Worm (Caenorhabditis elegans) whole organism, L4 larva: ENCODE data around the gene ttr-36.
A peak's percentile ranks its signal among the peaks of the same experiment; 100 is the strongest.

Experiments
- F26F4.8 ChIP-seq: fragments of 200-800 bp; sonication (Bioruptor generic); conservative IDR thresholded peaks from 2 replicates; pipeline ENCODE4 v1.3.6; 2022; ENCODE audit warnings: missing genetic modification characterization, missing compliant biosample characterization
- F49E8.2 ChIP-seq: sonication (generic microtip); optimal IDR thresholded peaks from 2 replicates; lab custom pipeline; 2016; ENCODE audit warnings: missing compliant biosample characterization, mild to moderate bottlenecking, missing genetic modification characterization, borderline replicate concordance
- R02D3.7 ChIP-seq: fragments of 150-350 bp; sonication (generic microtip); optimal IDR thresholded peaks from 3 replicates; lab custom pipeline; 2014; ENCODE audit warnings: missing biosample characterization, missing genetic modification characterization
- Y5F2A.4 ChIP-seq: fragments of 200-800 bp; sonication (Bioruptor generic); optimal IDR thresholded peaks from 2 replicates; lab custom pipeline; 2018; ENCODE audit warnings: mild to moderate bottlenecking, missing genetic modification characterization, missing compliant biosample characterization
- ZK337.2 ChIP-seq: fragments of 200-800 bp; sonication (Bioruptor generic); IDR thresholded peaks from 2 replicates; pipeline ENCODE4 v1.3.6; 2022; ENCODE audit warnings: missing genetic modification reagents, missing genetic modification characterization, missing compliant biosample characterization
- aha-1 ChIP-seq: fragments of 150-350 bp; peaks from one replicate; lab custom pipeline; 2014; ENCODE audit warnings: missing biosample characterization, missing genetic modification characterization
- arid-1 ChIP-seq: fragments of 200-800 bp; sonication (Bioruptor generic); conservative IDR thresholded peaks from 2 replicates; pipeline ENCODE4 v1.3.6; 2022; ENCODE audit warnings: missing genetic modification reagents, missing genetic modification characterization, missing compliant biosample characterization
- ceh-28 ChIP-seq: fragments of 150-350 bp; optimal IDR thresholded peaks from 2 replicates; lab custom pipeline; 2014; ENCODE audit warnings: missing biosample characterization, missing genetic modification reagents, missing genetic modification characterization
- ceh-44 ChIP-seq: fragments of 200-800 bp; sonication (Bioruptor generic); IDR thresholded peaks from 2 replicates; pipeline ENCODE4 v1.3.6; 2022; ENCODE audit warnings: missing genetic modification reagents, missing genetic modification characterization, missing compliant biosample characterization
- daf-12 ChIP-seq: fragments of 150-350 bp; optimal IDR thresholded peaks from 2 replicates; lab custom pipeline; 2014; ENCODE audit warnings: missing biosample characterization, missing genetic modification reagents, missing genetic modification characterization
- daf-16 ChIP-seq, 3 experiments: sonication (generic microtip); optimal IDR thresholded peaks; 2 replicates each; lab custom pipeline; 2016 to 2017; ENCODE audit warnings: missing genetic modification characterization in 3 of 3, missing genetic modification reagents in 3 of 3, mild to moderate bottlenecking in 2 of 3, missing compliant biosample characterization in 2 of 3, missing biosample characterization in 1 of 3, moderate library complexity in 1 of 3
- dmd-6 ChIP-seq: fragments of 200-800 bp; sonication (Bioruptor generic); IDR thresholded peaks from 2 replicates; pipeline ENCODE4 v1.3.6; 2022; ENCODE audit warnings: missing genetic modification reagents, missing genetic modification characterization, missing compliant biosample characterization
- dve-1 ChIP-seq: sonication (generic microtip); optimal IDR thresholded peaks from 2 replicates; lab custom pipeline; 2017; ENCODE audit warnings: antibody characterized with exemption, mild to moderate bottlenecking, missing genetic modification characterization, missing compliant biosample characterization; ENCODE audit not compliant: insufficient read depth
- fkh-10 ChIP-seq: fragments of 150-350 bp; optimal IDR thresholded peaks from 2 replicates; lab custom pipeline; 2014; ENCODE audit warnings: missing biosample characterization, missing genetic modification reagents, missing genetic modification characterization
- hif-1 ChIP-seq, 2 experiments: sonication (generic microtip); optimal IDR thresholded peaks; 2 replicates each; lab custom pipeline; 2016 to 2017; ENCODE audit warnings: missing compliant biosample characterization in 2 of 2, missing genetic modification characterization in 2 of 2, missing genetic modification reagents in 2 of 2, missing genotype in 2 of 2, mild to moderate bottlenecking in 1 of 2
- hlh-11 ChIP-seq: fragments of 200-800 bp; sonication (Bioruptor generic); optimal IDR thresholded peaks from 2 replicates; lab custom pipeline; 2018; ENCODE audit warnings: mild to moderate bottlenecking, missing genetic modification characterization, missing compliant biosample characterization
- hlh-30 ChIP-seq: sonication (generic microtip); optimal IDR thresholded peaks from 2 replicates; lab custom pipeline; 2017; ENCODE audit warnings: antibody characterized with exemption, mild to moderate bottlenecking, missing genetic modification characterization, missing compliant biosample characterization; ENCODE audit not compliant: insufficient read depth
- hmg-1.1 ChIP-seq: fragments of 200-800 bp; sonication (Bioruptor generic); IDR thresholded peaks from 2 replicates; pipeline ENCODE4 v1.3.6; 2022; ENCODE audit warnings: missing genetic modification reagents, missing genetic modification characterization, missing compliant biosample characterization
- lim-7 ChIP-seq: fragments of 200-800 bp; sonication (Bioruptor generic); IDR thresholded peaks from 2 replicates; pipeline ENCODE4 v1.3.6; 2022; ENCODE audit warnings: missing genetic modification characterization, missing compliant biosample characterization
- lin-1 ChIP-seq: fragments of 200-800 bp; sonication (Bioruptor generic); IDR thresholded peaks from 2 replicates; pipeline ENCODE4 v1.3.6; 2022; ENCODE audit warnings: missing genetic modification reagents, missing genetic modification characterization, missing compliant biosample characterization
- lin-38 ChIP-seq: fragments of 200-800 bp; sonication (Bioruptor generic); IDR thresholded peaks from 2 replicates; pipeline ENCODE4 v1.3.6; 2022; ENCODE audit warnings: missing genetic modification reagents, missing genetic modification characterization, missing compliant biosample characterization
- lin-39 ChIP-seq: fragments of 150-350 bp; optimal IDR thresholded peaks from 2 replicates; lab custom pipeline; 2014; ENCODE audit warnings: missing biosample characterization, missing genetic modification reagents, missing genetic modification characterization
- lir-3 ChIP-seq: sonication (generic microtip); optimal IDR thresholded peaks from 2 replicates; lab custom pipeline; 2016; ENCODE audit warnings: mild to moderate bottlenecking, missing genetic modification characterization, missing compliant biosample characterization
- lsy-2 ChIP-seq, 2 experiments: fragments of 150-350 bp in 1 of 2; sonication (generic microtip) in 1 of 2; optimal IDR thresholded peaks; 2 replicates each; lab custom pipeline; 2014 to 2017; ENCODE audit warnings: missing biosample characterization in 2 of 2, missing genetic modification characterization in 2 of 2
- mdl-1 ChIP-seq, 2 experiments: fragments of 150-350 bp in 1 of 2; sonication (generic microtip) in 1 of 2; optimal IDR thresholded peaks; 2 replicates each; lab custom pipeline; 2014 to 2017; ENCODE audit warnings: missing biosample characterization in 2 of 2, missing genetic modification characterization in 2 of 2
- mep-1 ChIP-seq: fragments of 150-350 bp; sonication (generic microtip); optimal IDR thresholded peaks from 3 replicates; lab custom pipeline; 2014; ENCODE audit warnings: missing biosample characterization, missing genetic modification characterization
- nhr-10 ChIP-seq: fragments of 150-350 bp; optimal IDR thresholded peaks from 2 replicates; lab custom pipeline; 2014; ENCODE audit warnings: missing biosample characterization, missing genetic modification characterization
- nhr-102 ChIP-seq: sonication (generic microtip); optimal IDR thresholded peaks from 2 replicates; lab custom pipeline; 2016; ENCODE audit warnings: mild to moderate bottlenecking, missing genetic modification characterization, moderate library complexity, missing compliant biosample characterization
- nhr-111 ChIP-seq: fragments of 200-800 bp; sonication (Bioruptor generic); optimal IDR thresholded peaks from 2 replicates; lab custom pipeline; 2018; ENCODE audit warnings: mild to moderate bottlenecking, missing genetic modification characterization, missing compliant biosample characterization
- nhr-28 ChIP-seq: fragments of 150-350 bp; optimal IDR thresholded peaks from 2 replicates; lab custom pipeline; 2014; ENCODE audit warnings: missing biosample characterization, missing genetic modification characterization
- nhr-6 ChIP-seq: fragments of 150-350 bp; optimal IDR thresholded peaks from 2 replicates; lab custom pipeline; 2014; ENCODE audit warnings: missing biosample characterization, missing genetic modification characterization
- nhr-77 ChIP-seq: fragments of 150-350 bp; optimal IDR thresholded peaks from 2 replicates; lab custom pipeline; 2014; ENCODE audit warnings: missing biosample characterization, missing genetic modification characterization
- pha-4 ChIP-seq, 2 experiments: fragments of 150-350 bp in 1 of 2; fragments of 200-800 bp in 1 of 2; sonication (Bioruptor generic) in 1 of 2; IDR thresholded peaks in 1 of 2; optimal IDR thresholded peaks in 1 of 2; 2 replicates each; pipeline versions ENCODE4 v1.3.6 to Lab custom; 2014 to 2022; ENCODE audit warnings: missing genetic modification characterization in 2 of 2, missing genetic modification reagents in 2 of 2, missing biosample characterization in 1 of 2, missing compliant biosample characterization in 1 of 2
- pqm-1 ChIP-seq: sonication (generic microtip); optimal IDR thresholded peaks from 2 replicates; lab custom pipeline; 2017; ENCODE audit warnings: missing biosample characterization, missing genetic modification characterization
- rbr-2 ChIP-seq: sonication (generic microtip); optimal IDR thresholded peaks from 2 replicates; lab custom pipeline; 2016; ENCODE audit warnings: missing genotype, missing genetic modification characterization, missing compliant biosample characterization
- saeg-2 ChIP-seq: fragments of 200-800 bp; sonication (Bioruptor generic); IDR thresholded peaks from 2 replicates; pipeline ENCODE4 v1.3.6; 2022; ENCODE audit warnings: missing genetic modification reagents, missing genetic modification characterization, missing compliant biosample characterization
- set-16 ChIP-seq: fragments of 200-800 bp; sonication (Bioruptor generic); IDR thresholded peaks from 2 replicates; pipeline ENCODE4 v1.3.6; 2022; ENCODE audit warnings: missing genetic modification reagents, missing genetic modification characterization, missing compliant biosample characterization
- skn-1 ChIP-seq: fragments of 150-350 bp; optimal IDR thresholded peaks from 2 replicates; lab custom pipeline; 2014; ENCODE audit warnings: missing biosample characterization, missing genetic modification characterization
- snpc-1.2 ChIP-seq: fragments of 200-800 bp; sonication (Bioruptor generic); IDR thresholded peaks from 2 replicates; pipeline ENCODE4 v1.3.6; 2022; ENCODE audit warnings: missing genetic modification reagents, missing genetic modification characterization, missing compliant biosample characterization
- snpc-4 ChIP-seq: fragments of 150-350 bp; optimal IDR thresholded peaks from 2 replicates; lab custom pipeline; 2014; ENCODE audit warnings: missing biosample characterization, missing genetic modification characterization
- spr-1 ChIP-seq: sonication (generic microtip); optimal IDR thresholded peaks from 2 replicates; lab custom pipeline; 2016; ENCODE audit warnings: mild to moderate bottlenecking, missing genetic modification characterization, missing compliant biosample characterization
- unc-130 ChIP-seq: sonication (generic microtip); optimal IDR thresholded peaks from 2 replicates; lab custom pipeline; 2016; ENCODE audit warnings: missing genetic modification reagents, missing genetic modification characterization, missing compliant biosample characterization
- unc-62 ChIP-seq, 3 experiments: fragments of 150-350 bp in 1 of 3; sonication (generic microtip); optimal IDR thresholded peaks in 2 of 3; peaks in 1 of 3; 1 replicate in 1 of 3; 2 replicates in 2 of 3; lab custom pipeline; 2014 to 2017; ENCODE audit warnings: missing biosample characterization in 3 of 3, missing genetic modification characterization in 3 of 3, missing genetic modification reagents in 3 of 3, missing genotype in 1 of 3
- vab-7 ChIP-seq: fragments of 200-800 bp; sonication (Bioruptor generic); IDR thresholded peaks from 2 replicates; pipeline ENCODE4 v1.3.6; 2022; ENCODE audit warnings: missing genetic modification reagents, missing genetic modification characterization, missing compliant biosample characterization
- zag-1 ChIP-seq: fragments of 150-350 bp; optimal IDR thresholded peaks from 2 replicates; lab custom pipeline; 2014; ENCODE audit warnings: missing biosample characterization, missing genetic modification characterization
- zfp-3 ChIP-seq: fragments of 200-800 bp; sonication (Bioruptor generic); conservative IDR thresholded peaks from 2 replicates; pipeline ENCODE4 v1.3.6; 2022; ENCODE audit warnings: missing genetic modification reagents, missing genetic modification characterization, missing compliant biosample characterization
- zip-11 ChIP-seq: fragments of 200-800 bp; sonication (Bioruptor generic); IDR thresholded peaks from 2 replicates; pipeline ENCODE4 v1.3.6; 2022; ENCODE audit warnings: missing genetic modification characterization, missing compliant biosample characterization
- ztf-11 ChIP-seq: fragments of 150-350 bp; optimal IDR thresholded peaks from 2 replicates; lab custom pipeline; 2014; ENCODE audit warnings: missing biosample characterization, missing genetic modification characterization

The ttr-36 gene

ce11 chrX:6509813-6510212, 914 bp upstream of the ttr-36 start (continued):
- TF ChIP-seq nhr-77 (tag; lab: Kevin White, UChicago) (no peak), ceh-44 (GFP tag; lab: Robert Waterston, UW) (no peak), nhr-111 (GFP tag; lab: Kevin White, UChicago) (no peak), skn-1 (tag; lab: Kevin White, UChicago) (no peak), hlh-30 (peak; percentile 25), unc-130 (GFP tag; lab: Kevin White, UChicago) (no peak), zfp-3 (no peak), set-16 (no peak), daf-16 (GFP tag; optimal IDR thresholded peaks at IDR 0.05; lab: Kevin White, UChicago) (peak in 1 of 2 experiments; percentile 66), daf-16 (tag; optimal IDR thresholded peaks at IDR 0.05; lab: Kevin White, UChicago) (peak; percentile 86), nhr-28 (no peak), snpc-1.2 (GFP tag; lab: Robert Waterston, UW) (no peak), mep-1 (tag; lab: Kevin White, UChicago) (no peak), lim-7 (no peak), lsy-2 (tag; optimal IDR thresholded peaks at IDR 0.05; lab: Kevin White, UChicago) (no peak), daf-12 (tag; lab: Kevin White, UChicago) (no peak), nhr-10 (no peak), unc-62 (GFP tag; optimal IDR thresholded peaks at IDR 0.05 in 1 of 2; lab: Kevin White, UChicago) (peak in 1 of 2 experiments; percentile 89), unc-62 (tag; optimal IDR thresholded peaks at IDR 0.05; lab: Kevin White, UChicago) (no peak), nhr-102 (tag; lab: Kevin White, UChicago) (no peak), fkh-10 (no peak), spr-1 (no peak), zip-11 (no peak), lin-38 (GFP tag; lab: Robert Waterston, UW) (no peak), arid-1 (GFP tag; lab: Robert Waterston, UW) (no peak), lin-1 (GFP tag; lab: Robert Waterston, UW) (no peak), snpc-4 (no peak), ceh-28 (no peak), ztf-11 (tag; lab: Kevin White, UChicago) (no peak), nhr-6 (no peak), hmg-1.1 (no peak), aha-1 (tag; lab: Kevin White, UChicago) (peak; percentile 65), Y5F2A.4 (no peak)

- no peak for TF ChIP-seq vab-7 (GFP tag; lab: Robert Waterston, UW)
- no peak for TF ChIP-seq arid-1 (GFP tag; lab: Robert Waterston, UW)
- TF ChIP-seq F26F4.8 (GFP tag; lab: Robert Waterston, UW) = no peak
- TF ChIP-seq mdl-1 (tag; optimal IDR thresholded peaks at IDR 0.05; lab: Kevin White, UChicago) = no peak
- no peak for TF ChIP-seq lsy-2 (tag; optimal IDR thresholded peaks at IDR 0.05; lab: Kevin White, UChicago)
- TF ChIP-seq aha-1 (tag; lab: Kevin White, UChicago) = no peak
- TF ChIP-seq zag-1 = no peak
- TF ChIP-seq mep-1 (tag; lab: Kevin White, UChicago) = no peak
- TF ChIP-seq pqm-1 (tag; lab: Kevin White, UChicago) = no peak
- no peak for TF ChIP-seq lir-3
- no peak for TF ChIP-seq dve-1
- no peak for TF ChIP-seq rbr-2 (tag; lab: Kevin White, UChicago)
- TF ChIP-seq ZK337.2 (GFP tag; lab: Robert Waterston, UW) = no peak
Measured at ce11 chrX:6511985-6512384, 1.3 kb downstream of the ttr-36 start, which contains the start of gene ttr-35. Gene ttr-35 (plus strand): TSS chrX:6512285.

DNA sequence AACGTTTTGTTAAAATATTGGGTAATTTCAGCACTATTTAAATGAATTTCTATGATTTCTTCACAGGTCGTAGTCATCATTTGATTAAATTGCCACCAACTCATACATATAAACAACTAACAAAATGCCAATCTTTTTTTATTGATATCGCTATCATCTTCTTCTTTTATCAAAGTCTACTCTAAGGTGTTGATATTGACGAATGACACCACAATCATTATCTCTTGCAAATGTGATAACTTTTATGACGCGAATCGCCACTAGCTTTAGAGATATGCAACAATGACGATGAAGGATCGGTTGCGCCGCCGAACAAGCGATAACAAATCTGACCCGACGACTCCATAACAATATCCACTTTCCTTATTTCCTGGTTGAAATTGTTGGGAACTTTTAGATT, 3.7 kb downstream of the ttr-36 start:
- TF ChIP-seq spr-1 (no peak), lin-39 (tag; lab: Kevin White, UChicago) (no peak), R02D3.7 (no peak), hmg-1.1 (no peak), Y5F2A.4 (no peak), dve-1 (peak; percentile 74), nhr-77 (tag; lab: Kevin White, UChicago) (no peak), F49E8.2 (tag; lab: Kevin White, UChicago) (no peak), pha-4 (GFP tag; IDR thresholded peaks at IDR 0.05; lab: Robert Waterston, UW) (no peak), pha-4 (tag; optimal IDR thresholded peaks at IDR 0.05; lab: Kevin White, UChicago) (no peak), nhr-102 (tag; lab: Kevin White, UChicago) (no peak), pqm-1 (tag; lab: Kevin White, UChicago) (no peak), hif-1 (tag; optimal IDR thresholded peaks at IDR 0.05; lab: Kevin White, UChicago) (no peak), dmd-6 (peak; percentile 50), ztf-11 (tag; lab: Kevin White, UChicago) (no peak), hlh-11 (tag; lab: Kevin White, UChicago) (peak; percentile 43), saeg-2 (GFP tag; lab: Robert Waterston, UW) (no peak)
